Fruit fly (Drosophila melanogaster) whole organism, embryonic: ENCODE data around the gene CG5568.

Source experiments
- ATbp ChIP-seq: fragments of 200-800 bp; sonication (Bioruptor generic); optimal IDR thresholded peaks from 2 replicates; lab custom pipeline; 2017; ENCODE audit warnings: missing biosample characterization, mild to moderate bottlenecking, missing genetic modification characterization, missing genetic modification reagents
- Aef1 ChIP-seq: fragments of 200-800 bp; sonication (Bioruptor generic); IDR thresholded peaks from 3 replicates; pipeline ENCODE4 v1.3.6; 2022; ENCODE audit warnings: missing biosample characterization, missing genetic modification characterization
- BEAF-32 ChIP-seq: fragments of 200-800 bp; sonication (Bioruptor generic); optimal IDR thresholded peaks from 3 replicates; lab custom pipeline; 2017; ENCODE audit warnings: missing biosample characterization, missing genetic modification characterization, mild to moderate bottlenecking, moderate library complexity, missing genetic modification reagents
- Bteb2 ChIP-seq: fragments of 200-800 bp; sonication (Bioruptor generic); optimal IDR thresholded peaks from 2 replicates; lab custom pipeline; 2016; ENCODE audit warnings: missing biosample characterization, missing genetic modification characterization
- CG10431 ChIP-seq: fragments of 200-800 bp; sonication (Bioruptor generic); optimal IDR thresholded peaks from 3 replicates; lab custom pipeline; 2018; ENCODE audit warnings: missing biosample characterization, mild to moderate bottlenecking, missing genetic modification characterization
- CG10654 ChIP-seq: fragments of 200-800 bp; sonication (Bioruptor generic); optimal IDR thresholded peaks from 2 replicates; lab custom pipeline; 2016; ENCODE audit warnings: missing biosample characterization, missing genetic modification characterization
- CG13296 ChIP-seq: fragments of 200-800 bp; sonication (Bioruptor generic); optimal IDR thresholded peaks from 3 replicates; lab custom pipeline; 2018; ENCODE audit warnings: missing biosample characterization, mild to moderate bottlenecking, missing genetic modification characterization
- CG13894 ChIP-seq: fragments of 200-800 bp; sonication (Bioruptor generic); optimal IDR thresholded peaks from 3 replicates; lab custom pipeline; 2018; ENCODE audit warnings: missing biosample characterization, mild to moderate bottlenecking, missing genetic modification characterization, moderate library complexity
- CG15073 ChIP-seq: fragments of 200-800 bp; sonication (Bioruptor generic); optimal IDR thresholded peaks from 2 replicates; lab custom pipeline; 2016; ENCODE audit warnings: missing biosample characterization, missing genetic modification characterization
- CG1529 ChIP-seq: fragments of 200-800 bp; sonication (Bioruptor generic); optimal IDR thresholded peaks from 3 replicates; lab custom pipeline; 2018; ENCODE audit warnings: missing biosample characterization, missing genetic modification characterization
- CG15601 ChIP-seq: fragments of 200-800 bp; sonication (Bioruptor generic); optimal IDR thresholded peaks from 3 replicates; lab custom pipeline; 2019; ENCODE audit warnings: missing biosample characterization, mild to moderate bottlenecking, missing genetic modification characterization, moderate library complexity
- CG17829 ChIP-seq: fragments of 200-800 bp; optimal IDR thresholded peaks from 2 replicates; lab custom pipeline; 2019; ENCODE audit warnings: missing biosample characterization, mild to moderate bottlenecking, missing genetic modification characterization, moderate library complexity
- CG2120 ChIP-seq: fragments of 200-800 bp; sonication (Bioruptor generic); optimal IDR thresholded peaks from 3 replicates; lab custom pipeline; 2016; ENCODE audit warnings: missing biosample characterization, missing genetic modification characterization
- CG2875 ChIP-seq: fragments of 200-800 bp; sonication (Bioruptor generic); optimal IDR thresholded peaks from 2 replicates; lab custom pipeline; 2017; ENCODE audit warnings: missing biosample characterization, mild to moderate bottlenecking, missing genetic modification characterization, missing genetic modification reagents
- CG4360 ChIP-seq: fragments of 200-800 bp; sonication (Bioruptor generic); IDR thresholded peaks from 2 replicates; pipeline ENCODE4 v1.3.6; 2022; ENCODE audit warnings: missing biosample characterization, missing genetic modification characterization
- CG7928 ChIP-seq: fragments of 200-800 bp; sonication (Bioruptor generic); optimal IDR thresholded peaks from 2 replicates; lab custom pipeline; 2017; ENCODE audit warnings: missing biosample characterization, mild to moderate bottlenecking, missing genetic modification characterization
- CG8478 ChIP-seq: fragments of >200 bp; optimal IDR thresholded peaks from 2 replicates; lab custom pipeline; 2018
- CG9817 ChIP-seq: fragments of 200-800 bp; sonication (Bioruptor generic); optimal IDR thresholded peaks from 2 replicates; lab custom pipeline; 2018; ENCODE audit warnings: missing biosample characterization, mild to moderate bottlenecking, missing genetic modification characterization, moderate library complexity
- CrebB ChIP-seq: fragments of 200-800 bp; sonication (Bioruptor generic); optimal IDR thresholded peaks from 3 replicates; lab custom pipeline; 2018; ENCODE audit warnings: missing biosample characterization, mild to moderate bottlenecking, missing genetic modification characterization
- D19B ChIP-seq: fragments of 200-800 bp; sonication (Bioruptor generic); optimal IDR thresholded peaks from 2 replicates; lab custom pipeline; 2017; ENCODE audit warnings: missing biosample characterization, mild to moderate bottlenecking, missing genetic modification characterization
- Fer1 ChIP-seq: fragments of 200-800 bp; sonication (Bioruptor generic); optimal IDR thresholded peaks from 2 replicates; lab custom pipeline; 2017; ENCODE audit warnings: missing biosample characterization, mild to moderate bottlenecking, missing genetic modification characterization
- Gug ChIP-seq: fragments of 200-800 bp; sonication (Bioruptor generic); IDR thresholded peaks from 4 replicates; pipeline ENCODE4 v1.3.6; 2022; ENCODE audit warnings: missing biosample characterization, missing genetic modification characterization
- Hey ChIP-seq: fragments of 200-800 bp; sonication (Bioruptor generic); optimal IDR thresholded peaks from 3 replicates; lab custom pipeline; 2018; ENCODE audit warnings: missing biosample characterization, mild to moderate bottlenecking, missing genetic modification characterization
- HmgD ChIP-seq: fragments of 200-800 bp; sonication (Bioruptor generic); optimal IDR thresholded peaks from 3 replicates; lab custom pipeline; 2016; ENCODE audit warnings: missing biosample characterization, missing genetic modification characterization
- Kr ChIP-seq: fragments of 200-800 bp; sonication (Bioruptor generic); optimal IDR thresholded peaks from 2 replicates; lab custom pipeline; 2017; ENCODE audit warnings: missing biosample characterization, mild to moderate bottlenecking, missing genetic modification characterization
- Med ChIP-seq: fragments of 200-800 bp; sonication (Bioruptor generic); peaks from one replicate; lab custom pipeline; 2016; ENCODE audit warnings: missing biosample characterization, missing genetic modification characterization, mild to moderate bottlenecking, inconsistent platforms, moderate library complexity
- NFAT ChIP-seq: fragments of 200-800 bp; sonication (Bioruptor generic); IDR thresholded peaks from 2 replicates; pipeline ENCODE4 v1.3.6; 2022; ENCODE audit warnings: missing biosample characterization, missing genetic modification characterization
- Opbp ChIP-seq: fragments of 200-800 bp; sonication (Bioruptor generic); IDR thresholded peaks from 3 replicates; pipeline ENCODE4 v1.3.6; 2022; ENCODE audit warnings: missing biosample characterization, missing genetic modification characterization; ENCODE audit not compliant: partially characterized antibody
- Six4 ChIP-seq: fragments of 200-800 bp; sonication (Bioruptor generic); optimal IDR thresholded peaks from 2 replicates; lab custom pipeline; 2016; ENCODE audit warnings: missing biosample characterization, missing genetic modification characterization
- ato ChIP-seq: fragments of 200-800 bp; sonication (Bioruptor generic); IDR thresholded peaks from 2 replicates; pipeline ENCODE4 v1.3.6; 2022; ENCODE audit warnings: missing biosample characterization, missing genetic modification characterization; ENCODE audit not compliant: partially characterized antibody
- cas ChIP-seq: fragments of 200-800 bp; sonication (Bioruptor generic); IDR thresholded peaks from 2 replicates; pipeline ENCODE4 v1.3.6; 2022; ENCODE audit warnings: missing biosample characterization, missing genetic modification characterization
- dm ChIP-seq: fragments of 200-800 bp; sonication (Bioruptor generic); optimal IDR thresholded peaks from 3 replicates; lab custom pipeline; 2016; ENCODE audit warnings: missing biosample characterization, missing genetic modification characterization
- eve ChIP-seq, 2 experiments: fragments of >200 bp; optimal IDR thresholded peaks; 2 replicates each; lab custom pipeline; 2017; ENCODE audit warnings: missing biosample characterization in 2 of 2, missing genetic modification characterization in 2 of 2
- fd96Cb ChIP-seq: fragments of 200-800 bp; sonication (Bioruptor generic); optimal IDR thresholded peaks from 2 replicates; lab custom pipeline; 2018; ENCODE audit warnings: missing biosample characterization, mild to moderate bottlenecking, missing genetic modification characterization, moderate library complexity
- ftz-f1 ChIP-seq: fragments of 200-800 bp; sonication (Bioruptor generic); optimal IDR thresholded peaks from 2 replicates; lab custom pipeline; 2016; ENCODE audit warnings: missing biosample characterization, missing genetic modification characterization
- fu2 ChIP-seq: fragments of 200-800 bp; sonication (Bioruptor generic); optimal IDR thresholded peaks from 2 replicates; lab custom pipeline; 2016; ENCODE audit warnings: missing biosample characterization, missing genetic modification characterization
- hth ChIP-seq: fragments of >200 bp; optimal IDR thresholded peaks from 2 replicates; lab custom pipeline; 2017; ENCODE audit warnings: inconsistent platforms
- jumu ChIP-seq: fragments of 200-800 bp; sonication (Bioruptor generic); optimal IDR thresholded peaks from 3 replicates; lab custom pipeline; 2016; ENCODE audit warnings: missing biosample characterization, missing genetic modification characterization
- kah ChIP-seq: fragments of 200-800 bp; sonication (Bioruptor generic); optimal IDR thresholded peaks from 2 replicates; lab custom pipeline; 2018; ENCODE audit warnings: missing biosample characterization, mild to moderate bottlenecking, missing genetic modification characterization
- kay ChIP-seq: fragments of 200-800 bp; sonication (Bioruptor generic); optimal IDR thresholded peaks from 2 replicates; lab custom pipeline; 2016; ENCODE audit warnings: missing biosample characterization, missing genetic modification characterization
- lola ChIP-seq, 3 experiments: fragments of >200 bp in 2 of 3; fragments of 200-800 bp in 1 of 3; sonication (Bioruptor generic) in 1 of 3; optimal IDR thresholded peaks; 2 replicates each; lab custom pipeline; 2017 to 2019; ENCODE audit warnings: missing biosample characterization in 3 of 3, missing genetic modification characterization in 3 of 3, mild to moderate bottlenecking in 1 of 3, moderate library complexity in 1 of 3
- pfk ChIP-seq: fragments of 200-800 bp; sonication (Bioruptor generic); optimal IDR thresholded peaks from 2 replicates; lab custom pipeline; 2018; ENCODE audit warnings: missing biosample characterization, mild to moderate bottlenecking, missing genetic modification characterization, moderate library complexity
- pum ChIP-seq: fragments of 200-800 bp; sonication (Bioruptor generic); optimal IDR thresholded peaks from 2 replicates; lab custom pipeline; 2016; ENCODE audit warnings: missing biosample characterization, missing genetic modification characterization
- pzg ChIP-seq: fragments of 200-800 bp; sonication (Bioruptor generic); optimal IDR thresholded peaks from 3 replicates; lab custom pipeline; 2018; ENCODE audit warnings: missing biosample characterization, mild to moderate bottlenecking, missing genetic modification characterization, moderate library complexity
- rib ChIP-seq: fragments of 200-800 bp; sonication (Bioruptor generic); IDR thresholded peaks from 2 replicates; pipeline ENCODE4 v1.3.6; 2022; ENCODE audit warnings: missing biosample characterization, missing genetic modification characterization
- shn ChIP-seq: fragments of 200-800 bp; sonication (Bioruptor generic); optimal IDR thresholded peaks from 3 replicates; lab custom pipeline; 2016; ENCODE audit warnings: missing biosample characterization, missing genetic modification characterization
- so ChIP-seq: fragments of 200-800 bp; sonication (Bioruptor generic); IDR thresholded peaks from 3 replicates; pipeline ENCODE4 v1.3.6; 2022; ENCODE audit warnings: missing biosample characterization, missing genetic modification characterization
- tio ChIP-seq: fragments of 200-800 bp; sonication (Bioruptor generic); optimal IDR thresholded peaks from 2 replicates; lab custom pipeline; 2017; ENCODE audit warnings: missing biosample characterization, missing genetic modification characterization, inconsistent platforms
- trem ChIP-seq: fragments of 200-800 bp; optimal IDR thresholded peaks from 3 replicates; lab custom pipeline; 2019; ENCODE audit warnings: missing biosample characterization, mild to moderate bottlenecking, missing genetic modification characterization, moderate library complexity
- usp ChIP-seq: fragments of >200 bp; optimal IDR thresholded peaks from 2 replicates; lab custom pipeline; 2017; ENCODE audit warnings: missing biosample characterization, missing genetic modification characterization

Gene CG5568

DNA sequence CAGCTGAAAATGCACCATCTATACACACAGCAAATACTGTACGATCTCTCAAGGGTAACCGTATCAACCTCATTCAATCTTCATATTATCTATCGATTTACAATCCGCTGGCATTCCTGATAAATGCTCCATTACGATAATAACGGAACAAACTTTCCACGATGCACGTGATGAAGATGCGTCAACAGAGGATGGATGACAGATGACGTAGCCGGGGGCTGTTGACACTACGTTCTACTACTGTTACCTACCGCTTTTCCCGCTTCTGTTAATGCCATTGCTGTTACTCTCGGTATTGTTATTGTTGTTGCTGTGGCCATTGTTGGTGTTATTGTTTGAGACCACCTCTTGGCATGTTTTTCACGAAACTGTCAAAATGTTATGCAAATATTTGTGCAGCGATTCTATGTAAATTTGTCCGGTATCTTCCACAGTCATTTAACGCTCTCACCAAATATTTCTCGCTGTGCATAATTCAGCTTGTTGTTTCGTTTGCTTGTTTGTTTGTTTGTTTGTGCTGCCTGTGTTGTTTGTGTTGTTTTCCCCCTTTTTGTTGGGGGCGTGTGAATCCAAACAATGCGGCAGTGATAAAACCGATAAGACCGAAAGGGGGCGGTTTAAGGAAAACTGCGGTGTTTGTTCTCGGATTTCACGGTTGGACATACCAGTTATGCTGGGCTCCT lies 47.4 kb upstream of the CG5568 start (continued):
- TF ChIP-seq so: 0 out of 3 replicates have a peak, but pooled peaks have one; percentile 56
- TF ChIP-seq Aef1: peak; percentile 28; the same call in 1 of the 3 replicates
- peak; percentile 66 for TF ChIP-seq CG17829
- peak; percentile 55 for TF ChIP-seq HmgD (GFP tag; lab: Kevin White, UChicago)
- peak; percentile 85 for TF ChIP-seq CG10654 (GFP tag; lab: Kevin White, UChicago)
- TF ChIP-seq Gug (GFP tag; lab: Robert Waterston, UW): no peak
- peak in 1 of 2 experiments; percentile 72 for TF ChIP-seq eve (GFP tag; optimal IDR thresholded peaks at IDR 0.05; lab: Kevin White, UChicago)
- TF ChIP-seq hth (lab: Kevin White, UChicago): no peak
- TF ChIP-seq ftz-f1 (GFP tag; lab: Kevin White, UChicago): no peak
- TF ChIP-seq CG2875 (GFP tag; lab: Kevin White, UChicago): peak; percentile 93
- no peak for TF ChIP-seq usp
- TF ChIP-seq lola (GFP tag; optimal IDR thresholded peaks at IDR 0.05; lab: Kevin White, UChicago): peak in 1 of 3 experiments; percentile 82
- TF ChIP-seq kah (GFP tag; lab: Kevin White, UChicago): peak; percentile 67
- peak; percentile 13 for TF ChIP-seq Hey (tag; lab: Kevin White, UChicago)
- peak; percentile 96 for TF ChIP-seq ATbp (GFP tag; lab: Kevin White, UChicago)
- TF ChIP-seq pzg (GFP tag; lab: Kevin White, UChicago): no peak
- peak; percentile 75 for TF ChIP-seq pum
- no peak for TF ChIP-seq CG13894 (tag; lab: Kevin White, UChicago)
- peak; percentile 83 for TF ChIP-seq shn (GFP tag; lab: Kevin White, UChicago)
- peak; percentile 86 for TF ChIP-seq Six4
- peak; percentile 97 for TF ChIP-seq Med
- TF ChIP-seq cas (GFP tag; lab: Robert Waterston, UW): no peak
- TF ChIP-seq jumu (GFP tag; lab: Kevin White, UChicago): peak; percentile 62
- peak; percentile 74 for TF ChIP-seq CG13296 (GFP tag; lab: Kevin White, UChicago)
- TF ChIP-seq CG1529 (GFP tag; lab: Kevin White, UChicago): peak; percentile 82
- peak; percentile 72 for TF ChIP-seq trem
- no peak for TF ChIP-seq CG15073 (GFP tag; lab: Kevin White, UChicago)
- no peak for TF ChIP-seq BEAF-32
- TF ChIP-seq kay (GFP tag; lab: Kevin White, UChicago): peak; percentile 53
- peak; percentile 42 for TF ChIP-seq pfk
- TF ChIP-seq Bteb2 (GFP tag; lab: Kevin White, UChicago): peak; percentile 53
- no peak for TF ChIP-seq NFAT
- peak; percentile 62 for TF ChIP-seq dm (GFP tag; lab: Kevin White, UChicago)
- TF ChIP-seq fu2 (GFP tag; lab: Kevin White, UChicago): peak; percentile 40
- peak; percentile 36 for TF ChIP-seq D19B (GFP tag; lab: Kevin White, UChicago)
- peak; percentile 38 for TF ChIP-seq CG2120
- peak; percentile 35 for TF ChIP-seq CG9817
- peak; percentile 80 for TF ChIP-seq fd96Cb (tag; lab: Kevin White, UChicago)
- no peak for TF ChIP-seq CG8478 (lab: Kevin White, UChicago)
- TF ChIP-seq CG15601: peak; percentile 89
- TF ChIP-seq rib (GFP tag; lab: Robert Waterston, UW): 0 out of 2 replicates have a peak, but pooled peaks have one; percentile 37
- TF ChIP-seq ato (GFP tag; lab: Robert Waterston, UW): no peak
- TF ChIP-seq Kr (GFP tag; lab: Kevin White, UChicago): peak; percentile 98
- peak; percentile 84 for TF ChIP-seq Fer1 (GFP tag; lab: Kevin White, UChicago)
- TF ChIP-seq CG7928: peak; percentile 18
- peak; percentile 89 for TF ChIP-seq CrebB (tag; lab: Kevin White, UChicago)
- TF ChIP-seq tio (GFP tag; lab: Kevin White, UChicago): peak; percentile 58
- peak; percentile 74 for TF ChIP-seq CG4360 (GFP tag; lab: Robert Waterston, UW)
- peak; percentile 79 for TF ChIP-seq CG10431 (GFP tag; lab: Kevin White, UChicago)
- no peak for TF ChIP-seq Opbp (GFP tag; lab: Robert Waterston, UW)
